Fruit fly (Drosophila melanogaster): ENCODE measurements around the gene pix.

Gene pix

DNA sequence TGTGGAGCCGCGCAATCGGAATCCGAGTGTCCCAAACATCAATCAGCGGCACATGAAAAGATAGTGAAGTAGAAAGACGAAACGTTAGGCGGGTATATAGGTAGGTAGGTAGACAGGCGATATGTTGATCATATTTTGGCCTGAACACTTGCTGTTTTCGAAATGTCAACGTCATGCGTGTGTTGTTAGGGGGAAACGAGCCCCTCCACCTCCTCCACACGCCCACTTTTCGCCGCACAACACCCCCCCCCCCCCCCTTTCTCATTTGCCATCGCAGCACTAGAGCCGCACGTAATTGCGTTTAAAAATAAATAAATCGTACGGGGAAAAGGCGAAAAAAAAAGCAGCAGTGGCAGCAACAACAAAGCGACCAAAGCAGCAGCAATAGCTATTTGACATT, 24.7 kb downstream of the pix start:
- TF ChIP-seq CG9139 (GFP tag; optimal IDR thresholded peaks at IDR 0.05), result no peak

DNA sequence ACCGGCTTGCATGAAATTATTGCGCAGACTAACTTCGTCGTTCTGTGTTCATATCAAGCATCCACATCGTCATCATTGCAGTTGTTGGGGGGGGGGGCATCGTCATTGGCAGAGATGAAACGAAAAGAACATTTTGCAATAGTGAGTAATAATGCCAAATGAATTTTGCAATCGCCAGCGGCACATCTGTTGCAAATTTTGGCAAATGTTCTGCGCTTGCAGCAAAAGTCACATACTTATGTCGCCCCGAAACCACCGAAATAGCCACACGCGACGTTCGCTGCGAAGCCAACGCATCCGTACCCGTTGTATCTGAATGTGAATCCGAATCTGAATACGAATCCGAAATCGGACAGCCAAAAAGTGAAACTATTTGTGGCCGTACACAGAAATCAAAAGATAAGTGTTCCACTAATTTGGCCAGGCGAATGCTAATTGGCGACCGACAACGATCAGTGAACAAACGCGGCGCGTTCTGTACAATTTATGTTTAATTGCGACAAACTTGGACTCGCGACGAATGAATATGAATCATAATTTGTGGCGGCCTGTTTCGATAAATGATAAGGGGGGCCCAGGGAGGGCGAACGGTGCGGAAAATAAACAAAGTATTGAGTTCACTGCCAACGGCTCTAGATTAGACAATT, 26.6 kb downstream of the pix start:
- TF ChIP-seq fkh (GFP tag; optimal IDR thresholded peaks at IDR 0.05) (peak; percentile 58), Sox15 (GFP tag; optimal IDR thresholded peaks at IDR 0.05) (no peak), CG11294 (GFP tag; IDR thresholded peaks at IDR 0.05) (no peak), net (GFP tag; optimal IDR thresholded peaks at IDR 0.05) (peak; percentile 55), dsx (GFP tag; optimal IDR thresholded peaks at IDR 0.05; ENCODE audit: poor library complexity, severe bottlenecking) (no peak), CG8319 (GFP tag; optimal IDR thresholded peaks at IDR 0.05) (no peak), Blimp-1 (GFP tag; optimal IDR thresholded peaks at IDR 0.05) (no peak)

- TF ChIP-seq CG31627 (GFP tag; optimal IDR thresholded peaks at IDR 0.05) (no peak), Eip78C (GFP tag) (no peak), CG11294 (GFP tag; IDR thresholded peaks at IDR 0.05) (no peak), CG6163 (GFP tag; IDR thresholded peaks at IDR 0.05) (no peak), Eip93F (GFP tag; optimal IDR thresholded peaks at IDR 0.05) (no peak), acj6 (GFP tag; optimal IDR thresholded peaks at IDR 0.05) (no peak), CG32006 (GFP tag; optimal IDR thresholded peaks at IDR 0.05) (no peak), fkh (GFP tag; optimal IDR thresholded peaks at IDR 0.05) (no peak), CG3032 (tag; optimal IDR thresholded peaks at IDR 0.05) (no peak), CG11762 (GFP tag; optimal IDR thresholded peaks at IDR 0.05; ENCODE audit: insufficient read depth) (no peak), Hr38 (GFP tag; optimal IDR thresholded peaks at IDR 0.05) (no peak), CG16779 (tag; optimal IDR thresholded peaks at IDR 0.05) (no peak), CG7368 (GFP tag; optimal IDR thresholded peaks at IDR 0.05) (no peak), Ets96B (tag; optimal IDR thresholded peaks at IDR 0.05) (no peak)
These were observed 34.9 kb downstream of the pix start for dm6 chr3L:8939654-8940053.

DNA sequence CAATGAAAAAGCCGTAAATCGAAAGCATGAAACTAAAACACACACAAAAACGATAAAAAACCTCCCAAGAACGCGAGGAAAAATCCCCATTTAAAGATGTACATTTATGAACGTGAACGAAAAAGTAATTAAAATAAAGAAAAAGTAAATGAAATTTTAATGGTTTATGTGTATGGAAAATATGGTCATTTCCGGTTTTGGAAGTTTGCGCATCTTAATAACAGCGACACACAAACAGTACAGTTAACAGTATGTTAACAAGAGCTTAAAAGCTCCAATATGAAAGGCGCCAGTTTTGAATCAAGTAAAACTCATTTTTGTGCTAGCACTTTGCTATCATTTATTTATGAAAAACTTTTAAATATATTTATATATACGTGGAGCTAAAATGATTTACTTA, 42.6 kb downstream of the pix start:
- TF ChIP-seq spab (GFP tag; optimal IDR thresholded peaks at IDR 0.05), result no peak
- TF ChIP-seq CG6276 (GFP tag; optimal IDR thresholded peaks at IDR 0.05), result no peak
- TF ChIP-seq vri (GFP tag; optimal IDR thresholded peaks at IDR 0.05), result no peak
- no peak for TF ChIP-seq net (GFP tag; optimal IDR thresholded peaks at IDR 0.05)
- TF ChIP-seq OdsH (GFP tag; optimal IDR thresholded peaks at IDR 0.05), result no peak
- TF ChIP-seq Hr4 (GFP tag; optimal IDR thresholded peaks at IDR 0.05), result no peak
- no peak for TF ChIP-seq CG15336 (GFP tag; IDR thresholded peaks at IDR 0.05)
- no peak for TF ChIP-seq CG8119 (GFP tag; IDR thresholded peaks at IDR 0.05)
- no peak for TF ChIP-seq CG32006 (GFP tag; optimal IDR thresholded peaks at IDR 0.05)
- no peak for TF ChIP-seq Sox15 (GFP tag; optimal IDR thresholded peaks at IDR 0.05)
- peak; percentile 36 for TF ChIP-seq Sox102F (GFP tag; optimal IDR thresholded peaks at IDR 0.05)
- no peak for TF ChIP-seq CG16779 (tag; optimal IDR thresholded peaks at IDR 0.05)
- no peak for TF ChIP-seq CG11902 (GFP tag; optimal IDR thresholded peaks at IDR 0.05)
- TF ChIP-seq Met (GFP tag; optimal IDR thresholded peaks at IDR 0.05), result peak; percentile 38
- peak; percentile 88 for TF ChIP-seq Eip78C (GFP tag)
- no peak for TF ChIP-seq acj6 (GFP tag; optimal IDR thresholded peaks at IDR 0.05)
- TF ChIP-seq CG3032 (tag; optimal IDR thresholded peaks at IDR 0.05), result no peak
- no peak for TF ChIP-seq lz (GFP tag; optimal IDR thresholded peaks at IDR 0.05)
- no peak for TF ChIP-seq fd85E (GFP tag; optimal IDR thresholded peaks at IDR 0.05)
- TF ChIP-seq CG6808 (GFP tag; optimal IDR thresholded peaks at IDR 0.05), result no peak

- TF ChIP-seq salr (GFP tag; optimal IDR thresholded peaks at IDR 0.05) (no peak), vri (GFP tag; optimal IDR thresholded peaks at IDR 0.05) (no peak), fd85E (GFP tag; optimal IDR thresholded peaks at IDR 0.05) (no peak), lz (GFP tag; optimal IDR thresholded peaks at IDR 0.05) (no peak), CG15336 (GFP tag; IDR thresholded peaks at IDR 0.05) (0 out of 2 replicates have a peak, but pooled peaks have one; percentile 33), eg (GFP tag; IDR thresholded peaks at IDR 0.05) (no peak), pdm3 (GFP tag; optimal IDR thresholded peaks at IDR 0.05) (no peak), fkh (GFP tag; optimal IDR thresholded peaks at IDR 0.05) (no peak), Eip78C (GFP tag) (peak; percentile 51), CG1621 (tag; optimal IDR thresholded peaks at IDR 0.05) (no peak), CG11762 (GFP tag; optimal IDR thresholded peaks at IDR 0.05; ENCODE audit: insufficient read depth) (no peak), Ets21C (GFP tag; optimal IDR thresholded peaks at IDR 0.05) (no peak), Hr4 (GFP tag; optimal IDR thresholded peaks at IDR 0.05) (peak; percentile 33), Hr39 (GFP tag; optimal IDR thresholded peaks at IDR 0.05) (no peak), CG3032 (tag; optimal IDR thresholded peaks at IDR 0.05) (no peak), Sox15 (GFP tag; optimal IDR thresholded peaks at IDR 0.05) (no peak)
These were observed 45.0 kb downstream of the pix start for dm6 chr3L:8929527-8929926.
